Worm (Caenorhabditis elegans) whole organism, mixed stage, embryonic: ENCODE measurements around the gene rab-6.2.

Experiments
- M03D4.4 ChIP-seq: sonication (generic microtip); optimal IDR thresholded peaks from 2 replicates; lab custom pipeline; 2017; ENCODE audit warnings: mild to moderate bottlenecking, missing genetic modification characterization, missing compliant biosample characterization
- bed-3 ChIP-seq: fragments of 200-800 bp; sonication (Bioruptor generic); optimal IDR thresholded peaks from 3 replicates; lab custom pipeline; 2018; ENCODE audit warnings: mild to moderate bottlenecking, missing genetic modification characterization, moderate library complexity, missing compliant biosample characterization
- blmp-1 ChIP-seq: fragments of 150-350 bp; optimal IDR thresholded peaks from 2 replicates; lab custom pipeline; 2014; ENCODE audit warnings: missing biosample characterization, missing genetic modification characterization
- ceh-39 ChIP-seq: fragments of 150-350 bp; optimal IDR thresholded peaks from 2 replicates; lab custom pipeline; 2014; ENCODE audit warnings: missing biosample characterization, missing genetic modification characterization
- ceh-43 ChIP-seq: fragments of 200-800 bp; sonication (Bioruptor generic); optimal IDR thresholded peaks from 2 replicates; lab custom pipeline; 2018; ENCODE audit warnings: mild to moderate bottlenecking, missing genetic modification characterization, moderate library complexity, missing compliant biosample characterization
- ceh-83 ChIP-seq: fragments of 200-800 bp; sonication (Bioruptor generic); optimal IDR thresholded peaks from 2 replicates; lab custom pipeline; 2018; ENCODE audit warnings: mild to moderate bottlenecking, missing genetic modification characterization, missing compliant biosample characterization
- ces-1 ChIP-seq: fragments of 150-350 bp; optimal IDR thresholded peaks from 2 replicates; lab custom pipeline; 2014; ENCODE audit warnings: missing biosample characterization, missing genetic modification reagents, missing genetic modification characterization
- cnd-1 ChIP-seq: fragments of 200-800 bp; sonication (Bioruptor generic); optimal IDR thresholded peaks from 2 replicates; lab custom pipeline; 2018; ENCODE audit warnings: mild to moderate bottlenecking, missing genetic modification characterization, missing compliant biosample characterization
- drap-1 ChIP-seq: fragments of 200-800 bp; sonication (Bioruptor generic); optimal IDR thresholded peaks from 3 replicates; lab custom pipeline; 2018; ENCODE audit warnings: mild to moderate bottlenecking, missing genetic modification characterization, missing compliant biosample characterization
- elt-1 ChIP-seq: sonication (generic microtip); optimal IDR thresholded peaks from 2 replicates; lab custom pipeline; 2017; ENCODE audit warnings: missing genetic modification characterization, mild to moderate bottlenecking, missing compliant biosample characterization, antibody characterized with exemption, moderate library complexity, borderline replicate concordance; ENCODE audit not compliant: insufficient read depth
- elt-3 ChIP-seq: fragments of 150-350 bp; optimal IDR thresholded peaks from 2 replicates; lab custom pipeline; 2014; ENCODE audit warnings: missing biosample characterization, missing genetic modification characterization
- flh-1 ChIP-seq: fragments of 200-800 bp; sonication (Bioruptor generic); optimal IDR thresholded peaks from 2 replicates; lab custom pipeline; 2018; ENCODE audit warnings: mild to moderate bottlenecking, missing genetic modification characterization, moderate library complexity, missing compliant biosample characterization
- hlh-1 ChIP-seq: fragments of 150-350 bp; optimal IDR thresholded peaks from 2 replicates; lab custom pipeline; 2014; ENCODE audit warnings: missing biosample characterization, missing genetic modification reagents, missing genetic modification characterization
- lin-13 ChIP-seq: fragments of 150-350 bp; optimal IDR thresholded peaks from 2 replicates; lab custom pipeline; 2014; ENCODE audit warnings: missing biosample characterization, missing genetic modification characterization
- lin-32 ChIP-seq: fragments of 200-800 bp; sonication (Bioruptor generic); optimal IDR thresholded peaks from 2 replicates; lab custom pipeline; 2018; ENCODE audit warnings: mild to moderate bottlenecking, missing genetic modification characterization, missing compliant biosample characterization
- lsy-2 ChIP-seq: fragments of 150-350 bp; optimal IDR thresholded peaks from 2 replicates; lab custom pipeline; 2014; ENCODE audit warnings: missing biosample characterization, missing genetic modification characterization
- mab-5 ChIP-seq: fragments of 150-350 bp; optimal IDR thresholded peaks from 2 replicates; lab custom pipeline; 2014; ENCODE audit warnings: missing biosample characterization, missing genetic modification characterization
- mep-1 ChIP-seq: fragments of 150-350 bp; optimal IDR thresholded peaks from 2 replicates; lab custom pipeline; 2017; ENCODE audit warnings: missing biosample characterization, missing genetic modification reagents, missing genetic modification characterization, inconsistent platforms
- mls-2 ChIP-seq: sonication (generic microtip); optimal IDR thresholded peaks from 2 replicates; lab custom pipeline; 2016; ENCODE audit warnings: mild to moderate bottlenecking, missing genetic modification characterization, moderate library complexity, missing compliant biosample characterization
- nhr-12 ChIP-seq: fragments of 150-350 bp; optimal IDR thresholded peaks from 2 replicates; lab custom pipeline; 2014; ENCODE audit warnings: missing biosample characterization, missing genetic modification characterization
- nhr-2 ChIP-seq: fragments of 150-350 bp; optimal IDR thresholded peaks from 2 replicates; lab custom pipeline; 2014; ENCODE audit warnings: missing biosample characterization, missing genetic modification characterization
- nhr-237 ChIP-seq: fragments of 150-350 bp; optimal IDR thresholded peaks from 2 replicates; lab custom pipeline; 2014; ENCODE audit warnings: missing biosample characterization, missing genetic modification characterization
- nhr-28 ChIP-seq: fragments of 150-350 bp; optimal IDR thresholded peaks from 2 replicates; lab custom pipeline; 2014; ENCODE audit warnings: missing biosample characterization, missing genetic modification characterization
- nhr-76 ChIP-seq: sonication (generic microtip); optimal IDR thresholded peaks from 2 replicates; lab custom pipeline; 2017; ENCODE audit warnings: missing biosample characterization, missing genetic modification characterization
- sem-2 ChIP-seq: fragments of 200-800 bp; sonication (Bioruptor generic); optimal IDR thresholded peaks from 2 replicates; lab custom pipeline; 2018; ENCODE audit warnings: mild to moderate bottlenecking, missing genetic modification characterization, missing compliant biosample characterization
- snpc-4 ChIP-seq: fragments of 150-350 bp; optimal IDR thresholded peaks from 2 replicates; lab custom pipeline; 2014; ENCODE audit warnings: missing biosample characterization, missing genetic modification characterization
- sptf-1 ChIP-seq: sonication (generic microtip); optimal IDR thresholded peaks from 2 replicates; lab custom pipeline; 2017; ENCODE audit warnings: mild to moderate bottlenecking, missing genetic modification characterization, moderate library complexity, missing compliant biosample characterization
- tbx-8 ChIP-seq: fragments of 200-800 bp; sonication (Bioruptor generic); optimal IDR thresholded peaks from 2 replicates; lab custom pipeline; 2018; ENCODE audit warnings: mild to moderate bottlenecking, missing genetic modification characterization, moderate library complexity, missing compliant biosample characterization
- unc-120 ChIP-seq: sonication (generic microtip); optimal IDR thresholded peaks from 2 replicates; lab custom pipeline; 2017; ENCODE audit warnings: missing genetic modification characterization, missing compliant biosample characterization; ENCODE audit not compliant: poor library complexity, severe bottlenecking
- unc-39 ChIP-seq: fragments of 150-350 bp; optimal IDR thresholded peaks from 2 replicates; lab custom pipeline; 2014; ENCODE audit warnings: missing biosample characterization, missing genetic modification characterization
- unc-62 ChIP-seq: fragments of 150-350 bp; optimal IDR thresholded peaks from 2 replicates; lab custom pipeline; 2014; ENCODE audit warnings: missing biosample characterization, missing genetic modification reagents, missing genetic modification characterization
- zip-8 ChIP-seq: fragments of 150-350 bp; optimal IDR thresholded peaks from 2 replicates; lab custom pipeline; 2014; ENCODE audit warnings: missing biosample characterization, missing genetic modification characterization
- ztf-11 ChIP-seq: fragments of 150-350 bp; optimal IDR thresholded peaks from 2 replicates; lab custom pipeline; 2014; ENCODE audit warnings: missing biosample characterization, missing genetic modification characterization

rab-6.2 gene

DNA sequence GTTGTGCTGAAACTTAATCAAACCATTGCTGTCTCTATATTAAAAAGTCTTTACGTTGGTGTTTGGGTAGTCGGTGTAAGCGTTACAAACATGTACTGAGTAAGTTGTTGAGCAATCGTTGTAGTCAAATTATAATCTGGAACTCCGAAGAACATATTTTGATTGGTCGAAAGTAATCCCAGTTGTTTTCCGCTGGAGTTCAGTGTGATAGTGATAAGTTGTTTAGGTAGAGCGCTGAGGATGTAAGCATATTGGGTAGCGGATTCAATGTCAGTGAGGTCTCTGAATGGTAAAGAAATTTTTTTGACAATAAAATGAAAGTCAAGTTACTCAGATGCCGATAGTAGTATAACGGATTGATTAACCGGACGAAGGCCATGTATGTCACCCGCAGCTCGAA lies 5.1 kb downstream of the rab-6.2 start:
- no peak for TF ChIP-seq mls-2 (tag; lab: Kevin White, UChicago)
- no peak for TF ChIP-seq M03D4.4 (tag; lab: Kevin White, UChicago)
- no peak for TF ChIP-seq nhr-2 (tag; lab: Kevin White, UChicago)
- TF ChIP-seq unc-120 = no peak
- TF ChIP-seq bed-3 = no peak

DNA sequence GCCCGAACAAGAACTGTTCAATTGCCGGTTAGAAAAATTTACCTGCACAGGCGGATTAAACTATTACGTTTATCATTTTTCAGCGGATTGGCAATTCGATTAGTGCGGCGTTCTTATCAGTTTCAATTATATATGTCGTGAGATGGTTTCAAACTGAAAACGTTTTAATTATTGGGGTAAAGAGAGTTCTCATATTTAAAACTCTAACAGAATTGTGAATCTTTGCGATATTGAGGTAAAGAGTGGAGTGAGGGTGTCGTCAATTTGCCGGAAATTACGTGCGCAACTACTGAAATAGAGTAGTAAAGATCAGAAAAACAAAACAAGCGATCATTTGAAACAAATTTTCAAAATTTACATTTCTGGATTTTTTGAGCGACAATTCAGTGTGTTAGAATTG lies 7.8 kb downstream of the rab-6.2 start, which contains the start of gene T25G12.6:
TSS of gene T25G12.6 (minus strand) at position 101 of the 400 bp plus-strand sequence.
- TF ChIP-seq unc-120 = no peak
- TF ChIP-seq mep-1 = no peak
- TF ChIP-seq mab-5 (tag; lab: Kevin White, UChicago) = no peak
- TF ChIP-seq elt-1 = no peak
- TF ChIP-seq nhr-28 = no peak
- no peak for TF ChIP-seq lin-13
- no peak for TF ChIP-seq blmp-1 (tag; lab: Kevin White, UChicago)
- no peak for TF ChIP-seq ces-1
- TF ChIP-seq nhr-237 (tag; lab: Kevin White, UChicago) = no peak
- no peak for TF ChIP-seq nhr-12 (tag; lab: Kevin White, UChicago)
- TF ChIP-seq unc-62 = no peak
- TF ChIP-seq tbx-8 = no peak
- TF ChIP-seq M03D4.4 (tag; lab: Kevin White, UChicago) = no peak
- no peak for TF ChIP-seq hlh-1
- TF ChIP-seq sptf-1 (tag; lab: Kevin White, UChicago) = no peak
- TF ChIP-seq ztf-11 (tag; lab: Kevin White, UChicago) = no peak
- TF ChIP-seq elt-3 (tag; lab: Kevin White, UChicago) = no peak
- TF ChIP-seq snpc-4 = no peak

DNA sequence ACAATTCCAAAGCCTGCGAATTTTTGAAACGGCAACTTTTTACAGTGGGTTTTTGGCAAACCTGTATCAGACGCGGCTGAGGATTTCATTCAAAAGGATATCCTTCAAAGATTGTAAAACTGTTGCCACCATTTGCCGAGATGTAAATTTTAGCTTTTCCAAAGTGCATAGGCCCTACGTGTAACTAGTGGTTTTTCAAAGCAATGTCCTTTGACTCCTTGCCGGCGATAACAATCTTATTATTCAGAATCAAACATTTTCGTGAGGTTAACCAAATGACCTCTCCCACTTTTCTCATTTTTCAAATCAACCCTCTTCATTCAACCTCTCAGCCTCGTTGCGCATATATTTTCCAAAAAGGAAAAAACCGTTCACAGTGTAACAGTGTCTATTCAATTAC lies 9.1 kb downstream of the rab-6.2 start, which contains the start of gene T25G12.3:
TSS of gene T25G12.3 (plus strand) at position 301 of the 400 bp plus-strand sequence.
- no peak for TF ChIP-seq lin-13
- TF ChIP-seq mep-1 = no peak
- TF ChIP-seq unc-120 = no peak
- TF ChIP-seq lsy-2 (tag; lab: Kevin White, UChicago) = no peak
- TF ChIP-seq bed-3 = no peak
- TF ChIP-seq lin-32 (GFP tag; lab: Kevin White, UChicago) = no peak
- no peak for TF ChIP-seq cnd-1
- no peak for TF ChIP-seq nhr-2 (tag; lab: Kevin White, UChicago)
- TF ChIP-seq unc-39 = no peak
- TF ChIP-seq M03D4.4 (tag; lab: Kevin White, UChicago) = no peak
- TF ChIP-seq nhr-12 (tag; lab: Kevin White, UChicago) = no peak
- no peak for TF ChIP-seq ztf-11 (tag; lab: Kevin White, UChicago)
- TF ChIP-seq nhr-28 = no peak
- TF ChIP-seq nhr-76 (tag; lab: Kevin White, UChicago) = no peak
- no peak for TF ChIP-seq flh-1 (GFP tag; lab: Kevin White, UChicago)
- TF ChIP-seq ceh-83 (GFP tag; lab: Kevin White, UChicago) = no peak
- TF ChIP-seq drap-1 (GFP tag; lab: Kevin White, UChicago) = no peak
- TF ChIP-seq mls-2 (tag; lab: Kevin White, UChicago) = no peak
- TF ChIP-seq elt-3 (tag; lab: Kevin White, UChicago) = no peak
- no peak for TF ChIP-seq zip-8 (tag; lab: Kevin White, UChicago)

DNA sequence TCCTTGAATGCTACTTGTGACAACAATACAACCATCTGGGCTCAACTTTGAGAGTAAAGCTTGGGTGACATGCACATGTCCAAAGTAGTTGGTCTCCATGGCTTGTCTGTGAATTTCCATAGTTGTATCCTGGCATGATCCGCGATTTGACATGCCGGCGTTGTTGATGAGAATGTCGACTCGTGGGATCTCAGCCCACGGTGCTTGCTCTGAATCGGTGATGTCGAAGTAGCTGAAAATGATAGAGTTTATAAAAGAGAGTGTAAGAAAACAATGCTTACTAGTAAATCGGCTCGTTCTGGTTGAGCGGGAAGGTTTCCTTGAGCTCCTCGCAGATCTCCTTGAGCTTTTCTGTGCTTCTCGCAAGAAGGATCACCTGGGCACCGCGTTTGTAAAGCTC lies 12.7 kb downstream of the rab-6.2 start:
- no peak for TF ChIP-seq drap-1 (GFP tag; lab: Kevin White, UChicago)
- no peak for TF ChIP-seq ceh-39 (tag; lab: Kevin White, UChicago)
- TF ChIP-seq elt-1 = no peak
- no peak for TF ChIP-seq ces-1
- no peak for TF ChIP-seq unc-62
- no peak for TF ChIP-seq nhr-2 (tag; lab: Kevin White, UChicago)
- no peak for TF ChIP-seq sem-2 (GFP tag; lab: Kevin White, UChicago)
- no peak for TF ChIP-seq lin-32 (GFP tag; lab: Kevin White, UChicago)
- TF ChIP-seq M03D4.4 (tag; lab: Kevin White, UChicago) = no peak
- TF ChIP-seq nhr-12 (tag; lab: Kevin White, UChicago) = no peak
- TF ChIP-seq ztf-11 (tag; lab: Kevin White, UChicago) = no peak
- no peak for TF ChIP-seq cnd-1
- TF ChIP-seq ceh-43 (GFP tag; lab: Kevin White, UChicago) = no peak
